Fruit fly (Drosophila melanogaster): ENCODE data around the gene CG3323.
A peak's percentile ranks its signal among the peaks of the same experiment; 100 is the strongest.

The CG3323 gene

DNA sequence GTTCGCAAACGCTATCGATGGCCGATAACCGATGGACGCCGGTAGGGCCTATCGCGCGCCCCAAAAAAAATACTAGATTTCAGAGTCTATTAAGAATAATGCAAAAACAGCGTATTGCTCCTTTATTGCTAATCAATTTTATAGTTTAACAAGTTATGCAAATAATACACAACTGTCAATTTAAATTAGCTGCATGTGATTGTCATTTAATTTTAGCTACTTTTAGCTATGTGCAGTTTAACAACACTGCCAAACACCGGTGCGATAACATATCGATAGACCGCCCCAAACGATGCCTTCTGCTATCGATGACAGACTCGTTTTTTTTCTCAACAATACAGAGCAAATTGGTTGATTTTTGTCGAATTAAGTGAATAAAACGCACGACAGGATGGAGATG, 3.5 kb upstream of the CG3323 start, which contains the start of the genes Cdk7 and snf (continued):
- TF ChIP-seq Six4 (GFP tag; optimal IDR thresholded peaks at IDR 0.05) (no peak), CG12299 (tag; optimal IDR thresholded peaks at IDR 0.05) (no peak), Nf-YC (tag; optimal IDR thresholded peaks at IDR 0.05) (peak; percentile 36), Atf-2 (GFP tag; optimal IDR thresholded peaks at IDR 0.05) (peak; percentile 2), peb (GFP tag; IDR thresholded peaks at IDR 0.05) (no peak), CG9609 (GFP tag; optimal IDR thresholded peaks at IDR 0.05) (peak; percentile 30), Aef1 (GFP tag; IDR thresholded peaks at IDR 0.05) (no peak), CG12769 (tag; optimal IDR thresholded peaks at IDR 0.05) (no peak), CG33213 (GFP tag; optimal IDR thresholded peaks at IDR 0.05) (peak; percentile 60), BtbVII (GFP tag; optimal IDR thresholded peaks at IDR 0.05) (no peak), CG10654 (GFP tag; optimal IDR thresholded peaks at IDR 0.05) (peak; percentile 21), Dfd (GFP tag; optimal IDR thresholded peaks at IDR 0.05) (no peak), gce (GFP tag; IDR thresholded peaks at IDR 0.05) (no peak), CG12391 (tag; optimal IDR thresholded peaks at IDR 0.05) (peak; percentile 51), CG11247 (GFP tag; IDR thresholded peaks at IDR 0.05) (no peak), Lpt (GFP tag; optimal IDR thresholded peaks at IDR 0.05) (no peak), mam (GFP tag; optimal IDR thresholded peaks at IDR 0.05) (peak; percentile 70), inv (GFP tag; IDR thresholded peaks at IDR 0.05; ENCODE audit: partially characterized antibody) (peak; percentile 82), ftz-f1 (GFP tag; optimal IDR thresholded peaks at IDR 0.05) (peak; percentile 25), CG7556 (GFP tag; optimal IDR thresholded peaks at IDR 0.05) (no peak), CG13424 (tag; optimal IDR thresholded peaks at IDR 0.05) (peak; percentile 26), CG43689 (GFP tag; IDR thresholded peaks at IDR 0.05) (no peak), ara (GFP tag; IDR thresholded peaks at IDR 0.05) (no peak), CG17568 (GFP tag; optimal IDR thresholded peaks at IDR 0.05) (no peak), CG15011 (GFP tag; optimal IDR thresholded peaks at IDR 0.05) (no peak), chif (GFP tag; optimal IDR thresholded peaks at IDR 0.05) (no peak), nerfin-1 (tag; optimal IDR thresholded peaks at IDR 0.05) (no peak), Ets97D (GFP tag; optimal IDR thresholded peaks at IDR 0.05) (peak; percentile 69), kay (GFP tag; optimal IDR thresholded peaks at IDR 0.05) (peak; percentile 1), slou (GFP tag; optimal IDR thresholded peaks at IDR 0.05) (no peak), klu (GFP tag; IDR thresholded peaks at IDR 0.05) (no peak), Doc2 (GFP tag; IDR thresholded peaks at IDR 0.05) (no peak), CG12219 (GFP tag; optimal IDR thresholded peaks at IDR 0.05) (no peak), sc (optimal IDR thresholded peaks at IDR 0.05) (no peak), sc (GFP tag; optimal IDR thresholded peaks at IDR 0.05) (no peak), MTF-1 (GFP tag; optimal IDR thresholded peaks at IDR 0.05; ENCODE audit: borderline replicate concordance) (no peak), CG10209 (GFP tag; optimal IDR thresholded peaks at IDR 0.05) (peak; percentile 12), Blimp-1 (GFP tag; optimal IDR thresholded peaks at IDR 0.05) (no peak), Taf1 (GFP tag; IDR thresholded peaks at IDR 0.05) (no peak), sens (GFP tag) (peak; percentile 92), CG34422 (GFP tag; IDR thresholded peaks at IDR 0.05) (0 out of 3 replicates have a peak, but pooled peaks have one; percentile 67), slbo (GFP tag; IDR thresholded peaks at IDR 0.05) (peak; percentile 47; the same call in 1 of the 2 replicates), salm (tag; optimal IDR thresholded peaks at IDR 0.05) (no peak), Fer1 (GFP tag; optimal IDR thresholded peaks at IDR 0.05) (no peak), zfh2 (GFP tag; optimal IDR thresholded peaks at IDR 0.05) (peak; percentile 52), wor (GFP tag; IDR thresholded peaks at IDR 0.05) (no peak), CG4424 (GFP tag; optimal IDR thresholded peaks at IDR 0.05) (peak; percentile 40), Jarid2 (GFP tag; optimal IDR thresholded peaks at IDR 0.05) (no peak), CG16813 (GFP tag; IDR thresholded peaks at IDR 0.05; ENCODE audit: partially characterized antibody) (peak; percentile 88), kah (GFP tag; optimal IDR thresholded peaks at IDR 0.05) (no peak), shn (GFP tag; optimal IDR thresholded peaks at IDR 0.05) (peak; percentile 43), B-H1 (GFP tag; IDR thresholded peaks at IDR 0.05) (no peak), bab2 (GFP tag; optimal IDR thresholded peaks at IDR 0.05) (peak; percentile 57)
